Worm (Caenorhabditis elegans) whole organism, midembryonic: ENCODE data around the gene irld-9.

Experiments
- T22C8.4 ChIP-seq: fragments of 200-800 bp; sonication (Bioruptor generic); IDR thresholded peaks from 2 replicates; pipeline ENCODE4 v1.3.6; 2022; ENCODE audit warnings: missing genetic modification characterization, missing compliant biosample characterization
- cog-1 ChIP-seq: sonication (generic microtip); optimal IDR thresholded peaks from 2 replicates; lab custom pipeline; 2016; ENCODE audit warnings: missing genetic modification characterization, missing compliant biosample characterization
- flt-1 ChIP-seq: fragments of 200-800 bp; sonication (Bioruptor generic); IDR thresholded peaks from 2 replicates; pipeline ENCODE4 v1.3.6; 2022; ENCODE audit warnings: missing genetic modification characterization, missing compliant biosample characterization
- klf-2 ChIP-seq: fragments of 200-800 bp; sonication (Bioruptor generic); conservative IDR thresholded peaks from 2 replicates; pipeline ENCODE4 v1.3.6; 2022; ENCODE audit warnings: missing genetic modification reagents, missing genetic modification characterization, missing compliant biosample characterization
- med-1 ChIP-seq: sonication (generic microtip); optimal IDR thresholded peaks from 2 replicates; lab custom pipeline; 2017; ENCODE audit warnings: missing genetic modification characterization, mild to moderate bottlenecking, missing compliant biosample characterization, antibody characterized with exemption, missing genetic modification reagents; ENCODE audit not compliant: insufficient read depth
- ref-1 ChIP-seq: fragments of 200-800 bp; sonication (Bioruptor generic); conservative IDR thresholded peaks from 2 replicates; pipeline ENCODE4 v1.3.6; 2022; ENCODE audit warnings: missing genetic modification reagents, missing genetic modification characterization, missing compliant biosample characterization
- tab-1 ChIP-seq: fragments of 200-800 bp; sonication (Bioruptor generic); IDR thresholded peaks from 2 replicates; pipeline ENCODE4 v1.3.6; 2022; ENCODE audit warnings: missing genetic modification characterization, missing compliant biosample characterization
- ztf-23 ChIP-seq: fragments of 200-800 bp; sonication (Bioruptor generic); IDR thresholded peaks from 2 replicates; pipeline ENCODE4 v1.3.6; 2022; ENCODE audit warnings: missing genetic modification reagents, missing genetic modification characterization, missing compliant biosample characterization
- ztf-29 ChIP-seq: fragments of 200-800 bp; sonication (Bioruptor generic); IDR thresholded peaks from 2 replicates; pipeline ENCODE4 v1.3.6; 2022; ENCODE audit warnings: missing genetic modification reagents, missing genetic modification characterization, missing compliant biosample characterization

irld-9 gene

DNA sequence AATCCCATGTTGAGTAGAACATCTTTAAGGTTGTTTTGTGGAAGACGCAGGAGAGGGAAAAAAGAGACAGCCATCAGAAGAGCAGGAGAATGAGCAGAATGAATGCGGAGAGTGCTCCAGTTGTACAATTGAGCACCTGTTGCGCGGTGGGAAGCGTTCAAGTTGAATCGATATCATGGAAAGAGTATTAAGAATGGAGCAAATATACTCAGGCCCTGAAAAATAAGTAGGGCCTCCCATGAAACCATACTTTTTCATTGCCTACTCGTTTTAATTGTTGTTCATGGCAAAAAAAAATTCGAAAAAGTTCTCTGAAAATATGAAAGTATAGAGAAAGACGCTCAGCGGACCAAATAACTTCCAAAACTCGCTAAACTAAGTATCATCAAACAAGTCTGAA lies 19.6 kb downstream of the irld-9 start, which contains the start of gene fbxb-48:
TSS of gene fbxb-48 (minus strand) at position 101 of the 400 bp plus-strand sequence.
- TF ChIP-seq ztf-29 (GFP tag; lab: Robert Waterston, UW) (no peak), med-1 (GFP tag; lab: Kevin White, UChicago) (no peak), klf-2 (GFP tag; lab: Robert Waterston, UW) (no peak), T22C8.4 (no peak), flt-1 (GFP tag; lab: Robert Waterston, UW) (no peak), ztf-23 (GFP tag; lab: Robert Waterston, UW) (no peak), tab-1 (GFP tag; lab: Robert Waterston, UW) (no peak), ref-1 (GFP tag; lab: Robert Waterston, UW) (no peak), cog-1 (no peak)

ce11 chrII:1714772-1715353 lies 23.9 kb downstream of the irld-9 start, which contains the start of gene btb-6:
TSS of gene btb-6 (plus strand) at chrII:1715303.
- TF ChIP-seq tab-1 (GFP tag; lab: Robert Waterston, UW), result 0 out of 2 replicates have a peak, but pooled peaks have one; percentile 53
- TF ChIP-seq ztf-29 (GFP tag; lab: Robert Waterston, UW), result no peak

ce11 chrII:1712938-1713337 lies 25.8 kb downstream of the irld-9 start, which contains the start of gene btb-7:
TSS of gene btb-7 (plus strand) at chrII:1713238.
- TF ChIP-seq T22C8.4, result no peak
- no peak for TF ChIP-seq ref-1 (GFP tag; lab: Robert Waterston, UW)
- no peak for TF ChIP-seq flt-1 (GFP tag; lab: Robert Waterston, UW)
- no peak for TF ChIP-seq ztf-29 (GFP tag; lab: Robert Waterston, UW)
- TF ChIP-seq cog-1, result no peak
- no peak for TF ChIP-seq ztf-23 (GFP tag; lab: Robert Waterston, UW)
- no peak for TF ChIP-seq klf-2 (GFP tag; lab: Robert Waterston, UW)
- TF ChIP-seq med-1 (GFP tag; lab: Kevin White, UChicago), result no peak
- TF ChIP-seq tab-1 (GFP tag; lab: Robert Waterston, UW), result no peak

DNA sequence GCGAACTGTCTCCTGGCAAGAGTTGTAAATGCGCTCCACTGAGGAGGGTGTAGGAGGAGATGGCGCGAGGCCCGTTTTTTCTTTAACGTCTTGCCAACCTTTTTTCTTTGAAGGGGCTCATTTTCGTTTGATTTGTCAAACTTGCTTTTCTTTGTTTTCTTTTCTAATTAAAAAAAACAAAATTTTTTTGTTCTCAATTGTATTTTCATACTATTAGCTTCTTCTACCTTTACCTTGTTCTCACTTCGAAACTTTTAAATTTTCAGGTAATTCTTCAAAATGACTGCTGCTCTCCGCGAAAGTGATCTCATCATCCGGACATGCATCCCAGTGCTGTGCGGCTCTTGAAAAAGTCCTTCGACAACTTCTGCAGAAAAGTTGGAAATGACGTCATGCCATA lies 28.8 kb downstream of the irld-9 start, which contains the start of gene fbxa-184:
TSS of gene fbxa-184 (plus strand) at position 301 of the 400 bp plus-strand sequence.
- TF ChIP-seq T22C8.4 (no peak), tab-1 (GFP tag; lab: Robert Waterston, UW) (no peak), cog-1 (no peak), ztf-29 (GFP tag; lab: Robert Waterston, UW) (no peak), ref-1 (GFP tag; lab: Robert Waterston, UW) (no peak), flt-1 (GFP tag; lab: Robert Waterston, UW) (no peak), klf-2 (GFP tag; lab: Robert Waterston, UW) (no peak), ztf-23 (GFP tag; lab: Robert Waterston, UW) (no peak), med-1 (GFP tag; lab: Kevin White, UChicago) (no peak)

DNA sequence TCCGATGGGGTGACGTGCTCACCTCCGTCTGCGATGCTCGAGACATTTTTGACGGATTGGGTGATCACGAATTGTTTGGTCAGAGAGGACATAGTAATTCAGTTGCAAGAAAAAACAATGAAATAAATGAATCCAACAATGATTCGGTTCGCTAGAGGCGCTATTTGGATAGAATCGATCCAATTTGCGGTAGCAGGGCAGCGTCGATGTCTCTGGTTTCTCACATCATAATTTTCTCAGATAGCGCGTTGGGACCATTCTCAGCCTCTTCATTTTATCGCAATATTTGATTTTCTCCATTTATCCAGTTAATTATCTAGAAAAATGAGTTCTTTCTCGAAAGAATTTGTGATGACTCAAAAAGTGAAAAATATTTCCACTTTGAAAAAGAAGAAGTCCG lies 32.4 kb downstream of the irld-9 start, which contains the start of gene sdz-18:
TSS of gene sdz-18 (minus strand) at position 101 of the 400 bp plus-strand sequence.
- TF ChIP-seq ref-1 (GFP tag; lab: Robert Waterston, UW) (no peak), ztf-23 (GFP tag; lab: Robert Waterston, UW) (no peak), cog-1 (no peak), tab-1 (GFP tag; lab: Robert Waterston, UW) (no peak), ztf-29 (GFP tag; lab: Robert Waterston, UW) (no peak), med-1 (GFP tag; lab: Kevin White, UChicago) (no peak), flt-1 (GFP tag; lab: Robert Waterston, UW) (no peak), klf-2 (GFP tag; lab: Robert Waterston, UW) (no peak), T22C8.4 (no peak)

- TF ChIP-seq med-1 (GFP tag; lab: Kevin White, UChicago), result no peak
- no peak for TF ChIP-seq flt-1 (GFP tag; lab: Robert Waterston, UW)
- no peak for TF ChIP-seq tab-1 (GFP tag; lab: Robert Waterston, UW)
- no peak for TF ChIP-seq T22C8.4
- TF ChIP-seq cog-1, result no peak
Measured at ce11 chrII:1703363-1703762, 35.4 kb downstream of the irld-9 start, which contains the start of gene fbxb-47. TSS of gene fbxb-47 (minus strand) at chrII:1703463.

- TF ChIP-seq flt-1 (GFP tag; lab: Robert Waterston, UW), result no peak
- no peak for TF ChIP-seq klf-2 (GFP tag; lab: Robert Waterston, UW)
- no peak for TF ChIP-seq med-1 (GFP tag; lab: Kevin White, UChicago)
- no peak for TF ChIP-seq cog-1
- TF ChIP-seq ztf-29 (GFP tag; lab: Robert Waterston, UW), result no peak
- no peak for TF ChIP-seq ref-1 (GFP tag; lab: Robert Waterston, UW)
- no peak for TF ChIP-seq T22C8.4
- no peak for TF ChIP-seq ztf-23 (GFP tag; lab: Robert Waterston, UW)
Measured at ce11 chrII:1695861-1696260, 42.9 kb downstream of the irld-9 start, which contains the start of gene F58E1.13. TSS of gene F58E1.13 (minus strand) at chrII:1695872.

ce11 chrII:1694530-1694929 lies 44.2 kb downstream of the irld-9 start, which contains the start of gene fbxc-26:
TSS of gene fbxc-26 (minus strand) at chrII:1694630.
- TF ChIP-seq ref-1 (GFP tag; lab: Robert Waterston, UW) (no peak), tab-1 (GFP tag; lab: Robert Waterston, UW) (no peak)

ce11 chrII:1692827-1693226 lies 45.9 kb downstream of the irld-9 start, which contains the start of gene fbxc-21:
TSS of gene fbxc-21 (minus strand) at chrII:1692927.
- no peak for TF ChIP-seq ztf-29 (GFP tag; lab: Robert Waterston, UW)
- no peak for TF ChIP-seq med-1 (GFP tag; lab: Kevin White, UChicago)
- TF ChIP-seq ref-1 (GFP tag; lab: Robert Waterston, UW), result no peak
- no peak for TF ChIP-seq T22C8.4
- no peak for TF ChIP-seq ztf-23 (GFP tag; lab: Robert Waterston, UW)
- no peak for TF ChIP-seq flt-1 (GFP tag; lab: Robert Waterston, UW)
- TF ChIP-seq cog-1, result no peak
- no peak for TF ChIP-seq klf-2 (GFP tag; lab: Robert Waterston, UW)
- no peak for TF ChIP-seq tab-1 (GFP tag; lab: Robert Waterston, UW)
